Worm (Caenorhabditis elegans): ENCODE data around the gene madd-3.

DNA sequence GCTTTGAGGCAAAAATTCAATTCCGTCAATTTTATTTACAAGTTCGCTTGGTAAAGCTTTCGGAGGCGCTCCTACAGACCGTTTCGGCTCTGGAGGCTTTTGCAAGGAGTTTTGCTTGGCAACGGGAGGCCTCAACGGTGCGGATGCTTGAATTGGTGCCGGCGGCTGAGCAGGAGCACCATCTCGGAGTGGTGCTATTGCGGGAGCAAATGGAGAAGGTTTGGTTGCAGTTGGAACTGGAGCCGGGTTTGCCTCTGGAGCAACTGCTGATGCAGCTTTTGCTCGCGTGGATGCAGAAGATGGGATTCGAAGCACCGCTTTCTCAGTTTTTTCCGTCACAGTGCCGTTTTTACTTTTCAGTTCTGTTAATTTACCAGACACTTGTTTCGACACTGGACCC lies 6.5 kb downstream of the madd-3 start:
- no peak for TF ChIP-seq cnd-1 (tag; optimal IDR thresholded peaks at IDR 0.05)
- no peak for TF ChIP-seq sem-2 (GFP tag; optimal IDR thresholded peaks at IDR 0.05)
- TF ChIP-seq pha-4 (tag; optimal IDR thresholded peaks at IDR 0.05), result no peak
- no peak for TF ChIP-seq mep-1 (tag; optimal IDR thresholded peaks at IDR 0.05)
- no peak for TF ChIP-seq unc-120 (tag; optimal IDR thresholded peaks at IDR 0.05; ENCODE audit: poor library complexity, severe bottlenecking)
- no peak for TF ChIP-seq snpc-4 (tag; optimal IDR thresholded peaks at IDR 0.05)
- TF ChIP-seq lin-13 (tag; optimal IDR thresholded peaks at IDR 0.05), result no peak
